Worm (Caenorhabditis elegans): ENCODE measurements around the gene F14F9.3.

ce11 chrV:5119679-5120078 is 18.3 kb upstream of the F14F9.3 start, which contains the start of gene sid-1:
- TF ChIP-seq aly-1 (tag; optimal IDR thresholded peaks at IDR 0.05) = no peak
- no peak for TF ChIP-seq flt-1 (GFP tag; IDR thresholded peaks at IDR 0.05)

Measured in whole organism, early embryonic.